Fruit fly (Drosophila melanogaster): ENCODE measurements around the gene Nfs1.

- TF ChIP-seq exex (tag; optimal IDR thresholded peaks at IDR 0.05) (no peak), CG32772 (GFP tag; IDR thresholded peaks at IDR 0.05) (no peak), wor (GFP tag; IDR thresholded peaks at IDR 0.05) (no peak), Dip2 (GFP tag; IDR thresholded peaks at IDR 0.05) (no peak), CG14441 (GFP tag; IDR thresholded peaks at IDR 0.05) (no peak), Nf-YA (GFP tag; IDR thresholded peaks at IDR 0.05) (no peak), Usf (GFP tag; optimal IDR thresholded peaks at IDR 0.05) (no peak), ham (GFP tag; IDR thresholded peaks at IDR 0.05) (no peak), lilli (GFP tag; optimal IDR thresholded peaks at IDR 0.05) (no peak), CG14014 (GFP tag; IDR thresholded peaks at IDR 0.05) (no peak), CG18599 (GFP tag; optimal IDR thresholded peaks at IDR 0.05) (no peak), CG10462 (GFP tag; optimal IDR thresholded peaks at IDR 0.05) (no peak)
Measured at dm6 chr2L:12028102-12028501, 28.6 kb downstream of the Nfs1 start.

Measured in whole organism, embryonic.